ENCODE assay signal across 1 worm cellular context in the genomic region with DNA sequence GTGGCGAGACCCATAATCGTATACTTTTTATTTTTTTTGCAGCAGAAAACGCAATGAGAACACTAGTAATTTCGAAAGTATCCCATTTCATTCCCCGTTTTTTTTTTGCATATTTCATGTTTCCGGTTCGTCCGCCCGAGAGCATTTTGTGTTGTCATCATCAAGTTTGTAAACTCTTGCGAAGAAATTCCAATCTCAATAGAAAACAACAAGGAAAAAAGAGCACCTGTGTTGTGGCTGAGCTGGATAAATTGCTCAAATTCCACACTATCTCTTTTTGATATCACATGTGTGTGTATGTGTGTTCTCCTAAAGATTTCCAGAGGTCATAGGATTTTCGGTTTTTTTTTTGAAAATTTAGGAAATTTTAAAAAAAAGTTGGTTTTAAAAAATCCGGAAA.
TF ChIP-seq lines count a peak whose summit lies in the region.

No protein-coding gene starts in this region.

TF ChIP-seq in whole organism, young adult, 124 proteins besides CTCF, POLR2A, EP300 and RAD21 (continued from another document):
- TF ChIP-seq ceh-100 (GFP tag; IDR thresholded peaks at IDR 0.05; lab: Robert Waterston, UW), result no peak
